Worm (Caenorhabditis elegans): ENCODE measurements around the gene C08G9.1.

DNA sequence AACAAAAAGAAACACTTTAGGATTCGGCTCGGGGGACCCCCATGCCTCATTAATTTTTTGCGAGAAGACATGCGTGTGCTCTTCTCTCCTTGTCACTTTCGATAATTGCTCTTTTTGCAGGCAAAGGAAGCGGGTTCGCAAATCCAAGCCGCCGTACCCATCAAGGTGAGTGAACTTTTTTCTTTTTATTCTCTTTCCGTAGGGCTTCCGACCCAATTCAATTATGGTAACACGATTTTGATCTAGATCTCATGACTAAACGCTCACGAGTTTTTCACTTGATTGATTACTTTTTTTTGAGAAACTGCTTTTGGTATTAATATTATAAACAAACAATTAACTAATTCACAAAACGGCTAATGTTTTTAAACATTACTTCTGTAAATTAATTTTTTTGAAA is 46.0 kb upstream of the C08G9.1 start:
- no peak for TF ChIP-seq pha-4 (tag; optimal IDR thresholded peaks at IDR 0.05)
- no peak for TF ChIP-seq ets-4 (tag; optimal IDR thresholded peaks at IDR 0.05)
- TF ChIP-seq ceh-45 (GFP tag; IDR thresholded peaks at IDR 0.05): 0 out of 2 replicates have a peak, but pooled peaks have one; percentile 32
- TF ChIP-seq hlh-13 (GFP tag; optimal IDR thresholded peaks at IDR 0.05): no peak
- TF ChIP-seq gmeb-2 (tag; optimal IDR thresholded peaks at IDR 0.05): no peak

Measured in whole organism, late embryonic.